Worm (Caenorhabditis elegans) whole organism, L1 larva: ENCODE measurements around the gene nhr-280.
"Not testable (repeated sequence)": the region's sequence is repeated elsewhere in the genome, so short reads cannot be mapped to it uniquely, and the experiment has no call there.

Experiments used
- C04F5.9 ChIP-seq: sonication (generic microtip); optimal IDR thresholded peaks from 2 replicates; lab custom pipeline; 2016; ENCODE audit warnings: missing genetic modification characterization, missing compliant biosample characterization
- F16B12.6 ChIP-seq: fragments of 150-350 bp; optimal IDR thresholded peaks from 2 replicates; lab custom pipeline; 2014; ENCODE audit warnings: missing biosample characterization, missing genetic modification characterization
- ama-1 ChIP-seq: fragments of 150-350 bp; optimal IDR thresholded peaks from 2 replicates; lab custom pipeline; 2014
- ceh-63 ChIP-seq: fragments of 200-800 bp; sonication (Bioruptor generic); optimal IDR thresholded peaks from 2 replicates; lab custom pipeline; 2018; ENCODE audit warnings: mild to moderate bottlenecking, missing genetic modification characterization, missing compliant biosample characterization
- ceh-88 ChIP-seq: fragments of 200-800 bp; sonication (Bioruptor generic); IDR thresholded peaks from 2 replicates; pipeline ENCODE4 v1.3.6; 2022; ENCODE audit warnings: missing genetic modification characterization, missing compliant biosample characterization
- ces-1 ChIP-seq: fragments of 150-350 bp; optimal IDR thresholded peaks from 2 replicates; lab custom pipeline; 2014; ENCODE audit warnings: missing biosample characterization, missing genetic modification reagents, missing genetic modification characterization
- dpl-1 ChIP-seq, 3 experiments: fragments of 150-350 bp in 2 of 3; sonication (generic microtip) in 1 of 3; optimal IDR thresholded peaks; 2 replicates each; lab custom pipeline; 2014 to 2017; ENCODE audit warnings: missing biosample characterization in 3 of 3, missing genetic modification characterization in 3 of 3, missing genetic modification reagents in 3 of 3
- efl-1 ChIP-seq, 4 experiments: fragments of 150-350 bp; optimal IDR thresholded peaks in 3 of 4; peaks in 1 of 4; 1 replicate in 1 of 4; 2 replicates in 3 of 4; lab custom pipeline; 2014; ENCODE audit warnings: missing biosample characterization in 2 of 4, missing genetic modification characterization in 2 of 4, missing genetic modification reagents in 2 of 4
- elt-2 ChIP-seq: sonication (generic microtip); optimal IDR thresholded peaks from 2 replicates; lab custom pipeline; 2016; ENCODE audit warnings: missing genetic modification characterization, mild to moderate bottlenecking, inconsistent platforms, missing compliant biosample characterization, missing genetic modification reagents
- elt-3 ChIP-seq, 6 experiments: fragments of 150-350 bp in 1 of 6; sonication (generic microtip); optimal IDR thresholded peaks; 2 replicates each; lab custom pipeline; 2017 to 2018; ENCODE audit warnings: missing biosample characterization in 6 of 6, missing genetic modification characterization in 6 of 6, inconsistent platforms in 1 of 6
- ets-5 ChIP-seq: fragments of 200-800 bp; sonication (Bioruptor generic); IDR thresholded peaks from 2 replicates; pipeline ENCODE4 v1.3.6; 2022; ENCODE audit warnings: missing genetic modification characterization, missing compliant biosample characterization
- fkh-10 ChIP-seq: sonication (generic microtip); optimal IDR thresholded peaks from 2 replicates; lab custom pipeline; 2017; ENCODE audit warnings: missing biosample characterization, missing genetic modification reagents, missing genetic modification characterization
- fkh-8 ChIP-seq: sonication (generic microtip); optimal IDR thresholded peaks from 2 replicates; lab custom pipeline; 2016; ENCODE audit warnings: mild to moderate bottlenecking, missing genetic modification characterization, missing compliant biosample characterization
- hlh-17 ChIP-seq: fragments of 200-800 bp; sonication (Bioruptor generic); optimal IDR thresholded peaks from 2 replicates; lab custom pipeline; 2018; ENCODE audit warnings: missing genetic modification characterization, mild to moderate bottlenecking, missing compliant biosample characterization, moderate library complexity, borderline replicate concordance
- hpl-2 ChIP-seq: fragments of 150-350 bp; optimal IDR thresholded peaks from 2 replicates; lab custom pipeline; 2014; ENCODE audit warnings: missing biosample characterization, missing genetic modification reagents, missing genetic modification characterization
- irx-1 ChIP-seq: sonication (generic microtip); optimal IDR thresholded peaks from 2 replicates; lab custom pipeline; 2016; ENCODE audit warnings: missing genetic modification characterization, missing compliant biosample characterization
- jun-1 ChIP-seq: fragments of 150-350 bp; optimal IDR thresholded peaks from 2 replicates; lab custom pipeline; 2014; ENCODE audit warnings: missing biosample characterization, missing genetic modification reagents, missing genetic modification characterization
- lin-13 ChIP-seq: fragments of 150-350 bp; optimal IDR thresholded peaks from 2 replicates; lab custom pipeline; 2014; ENCODE audit warnings: missing biosample characterization, missing genetic modification reagents, missing genetic modification characterization
- lin-15B ChIP-seq: fragments of 150-350 bp; sonication (generic microtip); optimal IDR thresholded peaks from 3 replicates; lab custom pipeline; 2014; ENCODE audit warnings: missing biosample characterization, missing genetic modification characterization
- lin-35 ChIP-seq, 2 experiments: fragments of 150-350 bp; optimal IDR thresholded peaks; 2 replicates each; lab custom pipeline; 2014; ENCODE audit warnings: missing biosample characterization in 2 of 2, missing genetic modification characterization in 2 of 2, missing genetic modification reagents in 2 of 2
- lir-3 ChIP-seq: sonication (generic microtip); optimal IDR thresholded peaks from 2 replicates; lab custom pipeline; 2016; ENCODE audit warnings: mild to moderate bottlenecking, missing genetic modification characterization, moderate library complexity, missing compliant biosample characterization; ENCODE audit not compliant: poor library complexity
- mdl-1 ChIP-seq, 2 experiments: fragments of 150-350 bp; optimal IDR thresholded peaks; 2 replicates each; lab custom pipeline; 2014 to 2017; ENCODE audit warnings: missing biosample characterization in 2 of 2, missing genetic modification characterization in 2 of 2, inconsistent platforms in 1 of 2
- nhr-12 ChIP-seq: sonication (generic microtip); optimal IDR thresholded peaks from 2 replicates; lab custom pipeline; 2017; ENCODE audit warnings: missing biosample characterization, missing genetic modification characterization
- nhr-47 ChIP-seq: sonication (generic microtip); optimal IDR thresholded peaks from 2 replicates; lab custom pipeline; 2016; ENCODE audit warnings: mild to moderate bottlenecking, missing genetic modification characterization, moderate library complexity, missing compliant biosample characterization
- rnt-1 ChIP-seq: sonication (generic microtip); optimal IDR thresholded peaks from 2 replicates; lab custom pipeline; 2016; ENCODE audit warnings: mild to moderate bottlenecking, missing genetic modification characterization, moderate library complexity, missing compliant biosample characterization
- sptf-1 ChIP-seq: fragments of 150-350 bp; optimal IDR thresholded peaks from 2 replicates; lab custom pipeline; 2014; ENCODE audit warnings: missing biosample characterization, missing genetic modification characterization
- tlp-1 ChIP-seq: fragments of 150-350 bp; optimal IDR thresholded peaks from 2 replicates; lab custom pipeline; 2014; ENCODE audit warnings: missing biosample characterization, missing genetic modification characterization
- unc-130 ChIP-seq: fragments of 150-350 bp; optimal IDR thresholded peaks from 2 replicates; lab custom pipeline; 2017; ENCODE audit warnings: missing biosample characterization, missing genetic modification characterization, inconsistent platforms
- unc-62 ChIP-seq: fragments of 150-350 bp; optimal IDR thresholded peaks from 2 replicates; lab custom pipeline; 2014; ENCODE audit warnings: missing biosample characterization, missing genetic modification reagents, missing genetic modification characterization
- unc-98 ChIP-seq: fragments of 200-800 bp; sonication (Bioruptor generic); IDR thresholded peaks from 2 replicates; pipeline ENCODE4 v1.3.6; 2022; ENCODE audit warnings: missing genetic modification characterization, missing compliant biosample characterization
- vab-15 ChIP-seq: sonication (generic microtip); optimal IDR thresholded peaks from 2 replicates; lab custom pipeline; 2017; ENCODE audit warnings: missing genotype, mild to moderate bottlenecking, missing genetic modification characterization, missing compliant biosample characterization
- zag-1 ChIP-seq: fragments of 150-350 bp; optimal IDR thresholded peaks from 2 replicates; lab custom pipeline; 2014; ENCODE audit warnings: missing biosample characterization, missing genetic modification characterization
- zip-4 ChIP-seq: fragments of 200-800 bp; sonication (Bioruptor generic); optimal IDR thresholded peaks from 2 replicates; lab custom pipeline; 2018; ENCODE audit warnings: mild to moderate bottlenecking, missing genetic modification characterization, moderate library complexity, missing compliant biosample characterization
- ztf-11 ChIP-seq, 2 experiments: sonication (generic microtip); optimal IDR thresholded peaks; 2 replicates each; lab custom pipeline; 2016 to 2017; ENCODE audit warnings: missing genetic modification characterization in 2 of 2, missing biosample characterization in 1 of 2, missing compliant biosample characterization in 1 of 2

The nhr-280 gene

DNA sequence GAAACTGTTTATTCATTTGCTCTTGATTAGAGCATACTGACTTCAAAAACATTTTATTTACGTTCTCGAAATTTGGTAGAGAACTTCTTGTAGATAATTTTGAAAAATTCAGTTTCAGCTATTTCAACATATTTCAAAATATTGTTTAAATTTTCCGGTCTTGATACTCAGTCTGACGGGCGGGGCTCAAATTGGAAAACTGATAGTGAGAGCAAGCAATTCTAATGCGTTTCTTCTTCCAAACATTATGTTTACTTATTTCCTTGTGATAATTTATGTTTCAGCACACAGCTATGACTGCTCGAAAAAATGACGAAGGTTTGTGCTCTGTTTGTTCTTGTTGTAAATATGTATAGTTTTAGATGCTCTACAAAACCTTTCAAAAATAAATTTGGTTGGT, 10.4 kb downstream of the nhr-280 start, which contains the start of gene pals-24:
Gene pals-24, plus strand, starts transcription at position 237 of the 400 bp plus-strand sequence.
- peak in 1 of 2 experiments; percentile 14 for TF ChIP-seq lin-35 (GFP tag; optimal IDR thresholded peaks at IDR 0.05; lab: Kevin White, UChicago)
- no peak for TF ChIP-seq mdl-1 (tag; optimal IDR thresholded peaks at IDR 0.05; lab: Kevin White, UChicago)
- TF ChIP-seq zag-1 (tag; lab: Kevin White, UChicago), result no peak
- no peak for TF ChIP-seq efl-1 (optimal IDR thresholded peaks at IDR 0.05; lab: Kevin White, UChicago)
- peak in 1 of 2 experiments; percentile 79 for TF ChIP-seq efl-1 (GFP tag; optimal IDR thresholded peaks at IDR 0.05 in 1 of 2; lab: Kevin White, UChicago)
- no peak for TF ChIP-seq nhr-12 (tag; lab: Kevin White, UChicago)
- peak; percentile 56 for TF ChIP-seq elt-2 (tag; lab: Kevin White, UChicago)
- TF ChIP-seq, all 84 proteins: peak for 3

- no peak for TF ChIP-seq irx-1
- TF ChIP-seq zag-1 (tag; lab: Kevin White, UChicago), result no peak
- TF ChIP-seq fkh-8, result no peak
- TF ChIP-seq unc-62 (GFP tag; lab: Kevin White, UChicago), result no peak
- no peak for TF ChIP-seq elt-3 (tag; optimal IDR thresholded peaks at IDR 0.05; lab: Kevin White, UChicago)
- no peak for TF ChIP-seq lin-13
- no peak for TF ChIP-seq nhr-12 (tag; lab: Kevin White, UChicago)
- no peak for TF ChIP-seq jun-1 (tag; lab: Kevin White, UChicago)
- no peak for TF ChIP-seq lin-15B (tag; lab: Kevin White, UChicago)
- no peak for TF ChIP-seq ceh-88
- no peak for TF ChIP-seq rnt-1 (tag; lab: Kevin White, UChicago)
- no peak for TF ChIP-seq ztf-11 (tag; optimal IDR thresholded peaks at IDR 0.05; lab: Kevin White, UChicago)
- TF ChIP-seq ces-1 (GFP tag; lab: Kevin White, UChicago), result no peak
Measured at ce11 chrIII:117857-118256, 12.7 kb downstream of the nhr-280 start.

- TF ChIP-seq ets-5 (GFP tag; lab: Robert Waterston, UW), result no peak
- no peak for TF ChIP-seq zip-4 (GFP tag; lab: Kevin White, UChicago)
- TF ChIP-seq hlh-17 (GFP tag; lab: Kevin White, UChicago), result no peak
- no peak for TF ChIP-seq zag-1 (tag; lab: Kevin White, UChicago)
- TF ChIP-seq tlp-1, result no peak
- no peak for TF ChIP-seq lir-3
- TF ChIP-seq unc-98 (GFP tag; lab: Robert Waterston, UW), result no peak
- no peak for TF ChIP-seq vab-15 (tag; lab: Kevin White, UChicago)
- TF ChIP-seq ama-1 (lab: Kevin White, UChicago), result no peak
- no peak for TF ChIP-seq F16B12.6 (tag; lab: Kevin White, UChicago)
- no peak for TF ChIP-seq dpl-1 (GFP tag; optimal IDR thresholded peaks at IDR 0.05; lab: Kevin White, UChicago)
- no peak for TF ChIP-seq C04F5.9 (tag; lab: Kevin White, UChicago)
- TF ChIP-seq irx-1, result no peak
- no peak for TF ChIP-seq hpl-2 (GFP tag; lab: Kevin White, UChicago)
- no peak for TF ChIP-seq sptf-1 (tag; lab: Kevin White, UChicago)
- no peak for TF ChIP-seq ceh-63 (GFP tag; lab: Kevin White, UChicago)
Measured at ce11 chrIII:117210-117609, 13.3 kb downstream of the nhr-280 start, which contains the start of gene C29F9.5. C29F9.5 (plus strand) TSS chrIII:117510.

- TF ChIP-seq unc-130 (tag; lab: Kevin White, UChicago), result no peak
- TF ChIP-seq efl-1 (optimal IDR thresholded peaks at IDR 0.05; lab: Kevin White, UChicago), result no peak
- TF ChIP-seq efl-1 (GFP tag; optimal IDR thresholded peaks at IDR 0.05 in 1 of 2; lab: Kevin White, UChicago), result peak in 1 of 2 experiments; percentile 66
Measured at ce11 chrIII:114603-115002, 15.9 kb downstream of the nhr-280 start, which contains the start of gene C29F9.6. C29F9.6 (plus strand) TSS chrIII:114903.

DNA sequence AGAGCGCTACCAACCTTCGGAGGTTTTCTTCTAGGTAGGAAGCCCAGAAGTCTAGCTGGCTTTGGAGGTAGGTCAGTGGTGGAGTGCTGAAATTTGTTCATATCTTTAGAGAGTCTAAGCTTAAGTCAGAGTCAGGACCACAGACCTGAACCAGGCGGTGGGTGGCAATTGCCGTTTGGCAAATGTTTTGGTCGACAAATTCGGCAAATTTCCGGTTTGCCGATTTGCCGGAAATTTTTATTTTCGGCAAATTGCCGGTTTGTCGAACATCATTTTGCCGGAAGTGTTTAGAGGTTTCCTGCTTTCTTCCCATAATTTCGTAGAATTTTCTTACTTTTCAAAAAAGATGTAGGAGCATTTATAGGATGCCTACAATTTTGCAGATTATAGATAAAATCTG, 31.7 kb downstream of the nhr-280 start, which contains the start of gene C29F9.9:
Gene C29F9.9, minus strand, starts transcription at position 101 of the 400 bp plus-strand sequence.
- TF ChIP-seq nhr-47, fkh-8, fkh-10: not testable (repeated sequence)
